Worm (Caenorhabditis elegans): ENCODE measurements around the gene srh-187.

srh-187 gene

ce11 chrV:7364951-7365350 lies 25.2 kb upstream of the srh-187 start, which contains the start of gene exc-13:
Gene exc-13, plus strand, starts transcription at chrV:7365251.
- no peak for TF ChIP-seq tra-4 (tag; optimal IDR thresholded peaks at IDR 0.05)

ce11 chrV:7364059-7364458 lies 24.3 kb upstream of the srh-187 start, which contains the start of gene cyp-35A2:
Gene cyp-35A2, minus strand, starts transcription at chrV:7364182.
- TF ChIP-seq aly-1 (tag; optimal IDR thresholded peaks at IDR 0.05) (no peak), tbx-11 (GFP tag; IDR thresholded peaks at IDR 0.05) (no peak)

- TF ChIP-seq ama-1 (optimal IDR thresholded peaks at IDR 0.05) = no peak
- no peak for TF ChIP-seq sea-1 (GFP tag; conservative IDR thresholded peaks at IDR 0.05)
- no peak for TF ChIP-seq tra-4 (tag; optimal IDR thresholded peaks at IDR 0.05)
- no peak for TF ChIP-seq B0310.2 (tag; optimal IDR thresholded peaks at IDR 0.05)
These were observed 21.9 kb upstream of the srh-187 start, which contains the start of gene cyp-35A1 for ce11 chrV:7361673-7362072. Gene cyp-35A1, minus strand, starts transcription at chrV:7361773.

ce11 chrV:7357132-7357531 lies 17.4 kb upstream of the srh-187 start, which contains the start of gene C03G6.6:
Gene C03G6.6, plus strand, starts transcription at chrV:7357432.
- TF ChIP-seq F13C5.2 (tag; optimal IDR thresholded peaks at IDR 0.05) = no peak
- no peak for TF ChIP-seq B0310.2 (tag; optimal IDR thresholded peaks at IDR 0.05)
- TF ChIP-seq scrt-1 (GFP tag; IDR thresholded peaks at IDR 0.05) = no peak

ce11 chrV:7356684-7357083 lies 17.0 kb upstream of the srh-187 start, which contains the start of gene C03G6.21:
Gene C03G6.21, minus strand, starts transcription at chrV:7356784.
- TF ChIP-seq ceh-36 (tag; optimal IDR thresholded peaks at IDR 0.05) (no peak), ceh-13 (GFP tag; optimal IDR thresholded peaks at IDR 0.05) (no peak), tra-4 (tag; optimal IDR thresholded peaks at IDR 0.05) (no peak), hnd-1 (tag; optimal IDR thresholded peaks at IDR 0.05) (no peak), F13C5.2 (tag; optimal IDR thresholded peaks at IDR 0.05) (no peak), hmbx-1 (tag; optimal IDR thresholded peaks at IDR 0.05) (no peak), aly-1 (tag; optimal IDR thresholded peaks at IDR 0.05) (no peak), pes-1 (GFP tag; IDR thresholded peaks at IDR 0.05) (no peak), scrt-1 (GFP tag; IDR thresholded peaks at IDR 0.05) (no peak), B0310.2 (tag; optimal IDR thresholded peaks at IDR 0.05) (no peak), tbx-11 (GFP tag; IDR thresholded peaks at IDR 0.05) (no peak), tbx-37 (GFP tag; conservative IDR thresholded peaks at IDR 0.05) (no peak), hmg-4 (GFP tag; optimal IDR thresholded peaks at IDR 0.05) (no peak), ama-1 (optimal IDR thresholded peaks at IDR 0.05) (no peak), ets-7 (tag; optimal IDR thresholded peaks at IDR 0.05) (no peak), sea-1 (GFP tag; conservative IDR thresholded peaks at IDR 0.05) (no peak)

- TF ChIP-seq ama-1 (optimal IDR thresholded peaks at IDR 0.05) (no peak), tra-4 (tag; optimal IDR thresholded peaks at IDR 0.05) (no peak), hmg-4 (GFP tag; optimal IDR thresholded peaks at IDR 0.05) (no peak), ets-7 (tag; optimal IDR thresholded peaks at IDR 0.05) (no peak)
These were observed 15.7 kb upstream of the srh-187 start, which contains the start of gene tag-293 for ce11 chrV:7355464-7355863. Gene tag-293, minus strand, starts transcription at chrV:7355564.

ce11 chrV:7353602-7354001 lies 13.9 kb upstream of the srh-187 start:
- no peak for TF ChIP-seq aly-1 (tag; optimal IDR thresholded peaks at IDR 0.05)
- TF ChIP-seq hmbx-1 (tag; optimal IDR thresholded peaks at IDR 0.05) = no peak
- TF ChIP-seq F13C5.2 (tag; optimal IDR thresholded peaks at IDR 0.05) = no peak
- TF ChIP-seq flt-1 (GFP tag; IDR thresholded peaks at IDR 0.05) = no peak
- no peak for TF ChIP-seq sea-1 (GFP tag; conservative IDR thresholded peaks at IDR 0.05)
- TF ChIP-seq ama-1 (optimal IDR thresholded peaks at IDR 0.05) = no peak
- TF ChIP-seq ceh-13 (GFP tag; optimal IDR thresholded peaks at IDR 0.05) = no peak
- TF ChIP-seq hmg-4 (GFP tag; optimal IDR thresholded peaks at IDR 0.05) = no peak
- TF ChIP-seq B0310.2 (tag; optimal IDR thresholded peaks at IDR 0.05) = no peak
- TF ChIP-seq scrt-1 (GFP tag; IDR thresholded peaks at IDR 0.05) = no peak
- no peak for TF ChIP-seq tbx-37 (GFP tag; conservative IDR thresholded peaks at IDR 0.05)
- no peak for TF ChIP-seq hnd-1 (tag; optimal IDR thresholded peaks at IDR 0.05)
- TF ChIP-seq ceh-36 (tag; optimal IDR thresholded peaks at IDR 0.05) = no peak
- no peak for TF ChIP-seq tbx-11 (GFP tag; IDR thresholded peaks at IDR 0.05)
- no peak for TF ChIP-seq pes-1 (GFP tag; IDR thresholded peaks at IDR 0.05)
- no peak for TF ChIP-seq ets-7 (tag; optimal IDR thresholded peaks at IDR 0.05)
- TF ChIP-seq tra-4 (tag; optimal IDR thresholded peaks at IDR 0.05) = no peak

ce11 chrV:7352186-7353053 lies 12.7 kb upstream of the srh-187 start, which contains the start of the genes srh-231 and srh-275:
Gene srh-231, minus strand, starts transcription at chrV:7352236.
Gene srh-275, plus strand, starts transcription at chrV:7353003.
- TF ChIP-seq hmg-4 (GFP tag; optimal IDR thresholded peaks at IDR 0.05) (no peak), tra-4 (tag; optimal IDR thresholded peaks at IDR 0.05) (no peak)

ce11 chrV:7349541-7349940 lies 9.8 kb upstream of the srh-187 start, which contains the start of gene nhr-149:
Gene nhr-149, minus strand, starts transcription at chrV:7349641.
- no peak for TF ChIP-seq sea-1 (GFP tag; conservative IDR thresholded peaks at IDR 0.05)
- TF ChIP-seq scrt-1 (GFP tag; IDR thresholded peaks at IDR 0.05) = no peak
- no peak for TF ChIP-seq ama-1 (optimal IDR thresholded peaks at IDR 0.05)
- no peak for TF ChIP-seq tra-4 (tag; optimal IDR thresholded peaks at IDR 0.05)
- TF ChIP-seq ceh-36 (tag; optimal IDR thresholded peaks at IDR 0.05) = no peak
- no peak for TF ChIP-seq tbx-11 (GFP tag; IDR thresholded peaks at IDR 0.05)
- TF ChIP-seq flt-1 (GFP tag; IDR thresholded peaks at IDR 0.05) = no peak
- no peak for TF ChIP-seq hnd-1 (tag; optimal IDR thresholded peaks at IDR 0.05)
- no peak for TF ChIP-seq B0310.2 (tag; optimal IDR thresholded peaks at IDR 0.05)
- TF ChIP-seq F13C5.2 (tag; optimal IDR thresholded peaks at IDR 0.05) = no peak
- no peak for TF ChIP-seq aly-1 (tag; optimal IDR thresholded peaks at IDR 0.05)
- TF ChIP-seq hmbx-1 (tag; optimal IDR thresholded peaks at IDR 0.05) = no peak
- TF ChIP-seq ceh-13 (GFP tag; optimal IDR thresholded peaks at IDR 0.05) = no peak
- no peak for TF ChIP-seq hmg-4 (GFP tag; optimal IDR thresholded peaks at IDR 0.05)
- no peak for TF ChIP-seq ets-7 (tag; optimal IDR thresholded peaks at IDR 0.05)
